Fruit fly (Drosophila melanogaster): Measurements from ENCODE around the gene ndl.

ndl gene

DNA sequence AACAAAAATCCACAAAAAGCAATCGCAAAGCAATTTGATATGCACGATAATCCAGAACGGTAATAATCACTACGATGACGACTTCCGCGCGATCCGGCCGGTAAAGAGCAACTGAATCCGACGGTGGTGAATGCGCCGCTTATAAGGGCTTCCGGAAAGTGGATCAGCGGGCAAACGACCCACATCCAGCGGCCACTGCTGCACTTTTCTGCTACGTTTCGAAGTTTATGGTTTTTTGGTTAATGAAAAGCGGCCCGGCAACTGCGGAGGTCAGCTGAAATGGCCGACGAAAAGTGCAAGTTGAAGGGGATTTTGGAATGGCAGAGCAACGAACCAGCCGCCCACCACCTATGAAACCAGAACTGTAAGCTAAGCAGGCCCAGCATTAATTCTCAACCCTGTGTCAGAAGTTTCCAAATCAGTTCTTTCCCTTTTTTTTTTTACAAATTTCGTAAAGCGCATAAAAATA, at the start of gene ndl, which contains the start of gene Rexo5:
TSS of gene ndl (minus strand) at position 101 of the 469 bp plus-strand sequence.
TSS of gene Rexo5 (plus strand) at position 419 of the 469 bp plus-strand sequence.
- TF ChIP-seq CG16779 (tag; optimal IDR thresholded peaks at IDR 0.05) (no peak), CG3032 (tag; optimal IDR thresholded peaks at IDR 0.05) (no peak), OdsH (GFP tag; optimal IDR thresholded peaks at IDR 0.05) (no peak), salr (GFP tag; optimal IDR thresholded peaks at IDR 0.05) (no peak), CG8632 (GFP tag; optimal IDR thresholded peaks at IDR 0.05) (no peak), esn (GFP tag; optimal IDR thresholded peaks at IDR 0.05) (no peak)

dm6 chr3L:6623669-6624204, 20.6 kb upstream of the ndl start, which contains the start of gene GluRIA:
Gene GluRIA (plus strand): TSS chr3L:6624032.
- TF ChIP-seq Blimp-1 (GFP tag; optimal IDR thresholded peaks at IDR 0.05) = no peak
- TF ChIP-seq pdm3 (GFP tag; optimal IDR thresholded peaks at IDR 0.05) = no peak
- no peak for TF ChIP-seq CG1621 (tag; optimal IDR thresholded peaks at IDR 0.05)
- TF ChIP-seq CG34406 (GFP tag; optimal IDR thresholded peaks at IDR 0.05) = no peak
- no peak for TF ChIP-seq Hr38 (GFP tag; optimal IDR thresholded peaks at IDR 0.05)
- TF ChIP-seq achi (GFP tag; optimal IDR thresholded peaks at IDR 0.05) = no peak
- TF ChIP-seq OdsH (GFP tag; optimal IDR thresholded peaks at IDR 0.05) = no peak
- TF ChIP-seq CG4318 (GFP tag; optimal IDR thresholded peaks at IDR 0.05) = no peak
- no peak for TF ChIP-seq Ets96B (tag; optimal IDR thresholded peaks at IDR 0.05)

DNA sequence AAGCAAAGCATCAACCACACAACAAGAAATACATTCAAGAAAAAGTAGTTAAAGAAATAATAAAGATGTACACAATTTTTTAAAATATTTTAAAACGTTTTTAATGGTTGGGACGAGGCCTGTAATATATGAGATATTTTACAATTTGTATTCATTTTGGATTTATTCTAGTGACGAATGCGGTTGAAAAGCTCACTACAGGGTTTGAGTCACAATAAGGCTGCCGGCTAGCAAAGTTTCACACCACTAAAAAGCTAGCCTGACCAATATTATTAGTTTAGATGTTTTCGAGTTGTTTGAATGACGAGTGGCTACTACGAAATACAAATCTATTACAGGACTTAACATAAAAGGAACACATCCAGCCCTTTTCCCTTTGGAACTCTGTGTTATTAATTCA, 15.9 kb upstream of the ndl start:
- no peak for TF ChIP-seq eg (GFP tag; IDR thresholded peaks at IDR 0.05)
- TF ChIP-seq CG31627 (GFP tag; optimal IDR thresholded peaks at IDR 0.05) = no peak
- no peak for TF ChIP-seq fd85E (GFP tag; optimal IDR thresholded peaks at IDR 0.05)
- no peak for TF ChIP-seq ss (GFP tag; optimal IDR thresholded peaks at IDR 0.05)
- no peak for TF ChIP-seq CG8632 (GFP tag; optimal IDR thresholded peaks at IDR 0.05)
- no peak for TF ChIP-seq Smox (GFP tag; optimal IDR thresholded peaks at IDR 0.05)
- TF ChIP-seq lz (GFP tag; optimal IDR thresholded peaks at IDR 0.05) = no peak
- TF ChIP-seq CG6808 (GFP tag; optimal IDR thresholded peaks at IDR 0.05) = no peak
- TF ChIP-seq CG6163 (GFP tag; IDR thresholded peaks at IDR 0.05) = no peak
- TF ChIP-seq CG16779 (tag; optimal IDR thresholded peaks at IDR 0.05) = no peak
- TF ChIP-seq dac (GFP tag; optimal IDR thresholded peaks at IDR 0.05) = no peak
- no peak for TF ChIP-seq Hr38 (GFP tag; optimal IDR thresholded peaks at IDR 0.05)
- no peak for TF ChIP-seq CG10631 (GFP tag; optimal IDR thresholded peaks at IDR 0.05)
- TF ChIP-seq CG8119 (GFP tag; IDR thresholded peaks at IDR 0.05) = no peak
- no peak for TF ChIP-seq CG9139 (GFP tag; optimal IDR thresholded peaks at IDR 0.05)
- no peak for TF ChIP-seq CG6276 (GFP tag; optimal IDR thresholded peaks at IDR 0.05)
- no peak for TF ChIP-seq CG32006 (GFP tag; optimal IDR thresholded peaks at IDR 0.05)
- no peak for TF ChIP-seq OdsH (GFP tag; optimal IDR thresholded peaks at IDR 0.05)
- no peak for TF ChIP-seq Eip75B (GFP tag; optimal IDR thresholded peaks at IDR 0.05)
- no peak for TF ChIP-seq Sox14 (GFP tag; optimal IDR thresholded peaks at IDR 0.05)

DNA sequence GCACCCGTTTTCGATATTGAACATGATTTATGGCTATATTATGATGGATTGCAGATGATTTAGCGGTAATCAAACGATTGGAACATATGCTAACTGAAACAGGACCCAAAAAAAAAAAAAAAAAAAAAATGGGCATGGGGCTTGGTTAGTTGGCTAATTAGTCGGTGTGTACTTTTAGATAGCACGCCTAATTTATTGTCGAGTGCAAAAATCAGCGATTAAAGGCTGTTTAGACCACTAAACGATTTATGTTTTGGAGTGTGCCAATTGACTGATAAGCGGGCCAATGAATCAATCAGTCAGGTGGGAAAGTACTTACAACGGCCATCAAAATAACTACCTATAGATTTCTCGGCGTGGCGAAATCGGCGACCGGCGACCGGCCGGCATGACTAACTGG, 12.0 kb upstream of the ndl start:
- no peak for TF ChIP-seq CG6792 (GFP tag; optimal IDR thresholded peaks at IDR 0.05)

dm6 chr3L:6612637-6613036, 9.5 kb upstream of the ndl start:
- TF ChIP-seq Eip78C (GFP tag) = peak; percentile 31
- TF ChIP-seq fkh (GFP tag; optimal IDR thresholded peaks at IDR 0.05) = peak; percentile 83
- no peak for TF ChIP-seq CG8119 (GFP tag; IDR thresholded peaks at IDR 0.05)
- no peak for TF ChIP-seq CG15336 (GFP tag; IDR thresholded peaks at IDR 0.05)
- no peak for TF ChIP-seq Ets21C (GFP tag; optimal IDR thresholded peaks at IDR 0.05)
- TF ChIP-seq dsx (GFP tag; optimal IDR thresholded peaks at IDR 0.05; ENCODE audit: poor library complexity, severe bottlenecking) = no peak

Measured in whole organism, prepupa.